Fruit fly (Drosophila melanogaster) whole organism, embryonic: ENCODE measurements around the gene Hrd3.
A peak's percentile ranks its signal among the peaks of the same experiment; 100 is the strongest.

Experiments used
- B-H1 ChIP-seq: fragments of 200-800 bp; sonication (Bioruptor generic); IDR thresholded peaks from 3 replicates; pipeline ENCODE4 v1.3.6; 2022; ENCODE audit warnings: missing biosample characterization, missing genetic modification characterization
- Blimp-1 ChIP-seq: fragments of 200-800 bp; sonication (Bioruptor generic); optimal IDR thresholded peaks from 3 replicates; lab custom pipeline; 2018; ENCODE audit warnings: missing biosample characterization, missing genetic modification characterization, mild to moderate bottlenecking, moderate library complexity, missing genetic modification reagents
- CG11504 ChIP-seq: fragments of 200-800 bp; sonication (Bioruptor generic); optimal IDR thresholded peaks from 3 replicates; lab custom pipeline; 2019; ENCODE audit warnings: missing biosample characterization, mild to moderate bottlenecking, missing genetic modification characterization, moderate library complexity
- CG12769 ChIP-seq: fragments of 200-800 bp; sonication (Bioruptor generic); optimal IDR thresholded peaks from 2 replicates; lab custom pipeline; 2019; ENCODE audit warnings: missing biosample characterization, mild to moderate bottlenecking, missing genetic modification characterization, moderate library complexity
- CG14050 ChIP-seq: fragments of 200-800 bp; sonication (Bioruptor generic); IDR thresholded peaks from 3 replicates; pipeline ENCODE4 v1.3.6; 2022; ENCODE audit warnings: missing biosample characterization, missing genetic modification characterization
- CG15479 ChIP-seq: fragments of 200-800 bp; sonication (Bioruptor generic); optimal IDR thresholded peaks from 3 replicates; lab custom pipeline; 2019; ENCODE audit warnings: missing biosample characterization, mild to moderate bottlenecking, missing genetic modification characterization, moderate library complexity
- CG16815 ChIP-seq: fragments of 200-800 bp; sonication (Bioruptor generic); optimal IDR thresholded peaks from 3 replicates; lab custom pipeline; 2017; ENCODE audit warnings: missing biosample characterization, mild to moderate bottlenecking, missing genetic modification characterization
- CG18262 ChIP-seq: fragments of 200-800 bp; optimal IDR thresholded peaks from 3 replicates; lab custom pipeline; 2019; ENCODE audit warnings: missing biosample characterization, mild to moderate bottlenecking, missing genetic modification characterization, moderate library complexity
- CG2120 ChIP-seq: fragments of 200-800 bp; sonication (Bioruptor generic); optimal IDR thresholded peaks from 3 replicates; lab custom pipeline; 2016; ENCODE audit warnings: missing biosample characterization, missing genetic modification characterization
- CG2202 ChIP-seq: fragments of 200-800 bp; sonication (Bioruptor generic); optimal IDR thresholded peaks from 2 replicates; lab custom pipeline; 2018; ENCODE audit warnings: missing biosample characterization, mild to moderate bottlenecking, missing genetic modification characterization
- CG31365 ChIP-seq: fragments of 200-800 bp; sonication (Bioruptor generic); optimal IDR thresholded peaks from 2 replicates; lab custom pipeline; 2018; ENCODE audit warnings: missing biosample characterization, mild to moderate bottlenecking, missing genetic modification characterization
- CG31441 ChIP-seq: fragments of 200-800 bp; sonication (Bioruptor generic); IDR thresholded peaks from 2 replicates; pipeline ENCODE4 v1.3.6; 2022; ENCODE audit warnings: missing biosample characterization, missing genetic modification characterization
- CG3726 ChIP-seq: fragments of 200-800 bp; sonication (Bioruptor generic); IDR thresholded peaks from 3 replicates; pipeline ENCODE4, ENCODE4 v1.3.6; 2022; ENCODE audit warnings: missing biosample characterization, missing genetic modification characterization
- CG4282 ChIP-seq: fragments of 200-800 bp; sonication (Bioruptor generic); optimal IDR thresholded peaks from 2 replicates; lab custom pipeline; 2016; ENCODE audit warnings: missing biosample characterization, missing genetic modification characterization
- CG4854 ChIP-seq: fragments of 200-800 bp; sonication (Bioruptor generic); optimal IDR thresholded peaks from 2 replicates; lab custom pipeline; 2016; ENCODE audit warnings: missing biosample characterization, missing genetic modification characterization, inconsistent platforms
- CG6813 ChIP-seq: fragments of 200-800 bp; sonication (Bioruptor generic); optimal IDR thresholded peaks from 2 replicates; lab custom pipeline; 2017; ENCODE audit warnings: missing biosample characterization, missing genetic modification characterization, mild to moderate bottlenecking, moderate library complexity, missing genetic modification reagents
- CG7928 ChIP-seq: fragments of 200-800 bp; sonication (Bioruptor generic); optimal IDR thresholded peaks from 2 replicates; lab custom pipeline; 2017; ENCODE audit warnings: missing biosample characterization, mild to moderate bottlenecking, missing genetic modification characterization
- CG8359 ChIP-seq: fragments of 200-800 bp; sonication (Bioruptor generic); optimal IDR thresholded peaks from 2 replicates; lab custom pipeline; 2017; ENCODE audit warnings: missing biosample characterization, mild to moderate bottlenecking, missing genetic modification characterization, borderline replicate concordance
- Chrac-16 ChIP-seq: fragments of 200-800 bp; sonication (Bioruptor generic); optimal IDR thresholded peaks from 3 replicates; lab custom pipeline; 2016; ENCODE audit warnings: missing biosample characterization, missing genetic modification characterization
- CkIIα-i1 ChIP-seq: fragments of 200-800 bp; sonication (Bioruptor generic); IDR thresholded peaks from 2 replicates; pipeline ENCODE4 v1.3.6; 2022; ENCODE audit warnings: missing biosample characterization, missing genetic modification characterization
- Fer2 ChIP-seq: fragments of 200-800 bp; sonication (Bioruptor generic); optimal IDR thresholded peaks from 2 replicates; lab custom pipeline; 2018; ENCODE audit warnings: missing biosample characterization, mild to moderate bottlenecking, missing genetic modification characterization, moderate library complexity
- HLH3B ChIP-seq: fragments of 200-800 bp; sonication (Bioruptor generic); IDR thresholded peaks from 2 replicates; pipeline ENCODE4 v1.3.6; 2022; ENCODE audit warnings: missing biosample characterization, missing genetic modification characterization
- Kr ChIP-seq: fragments of 200-800 bp; sonication (Bioruptor generic); optimal IDR thresholded peaks from 2 replicates; lab custom pipeline; 2017; ENCODE audit warnings: missing biosample characterization, mild to moderate bottlenecking, missing genetic modification characterization
- Lpt ChIP-seq: fragments of >200 bp; optimal IDR thresholded peaks from 2 replicates; lab custom pipeline; 2018; ENCODE audit warnings: missing biosample characterization, missing genetic modification characterization
- Med ChIP-seq: fragments of 200-800 bp; sonication (Bioruptor generic); peaks from one replicate; lab custom pipeline; 2016; ENCODE audit warnings: missing biosample characterization, missing genetic modification characterization, mild to moderate bottlenecking, inconsistent platforms, moderate library complexity
- Xrp1 ChIP-seq: fragments of 200-800 bp; sonication (Bioruptor generic); IDR thresholded peaks from 2 replicates; pipeline ENCODE4 v1.3.6; 2022; ENCODE audit warnings: missing biosample characterization, missing genetic modification characterization
- ac ChIP-seq: fragments of 200-800 bp; sonication (Bioruptor generic); optimal IDR thresholded peaks from 3 replicates; lab custom pipeline; 2017; ENCODE audit warnings: missing biosample characterization, mild to moderate bottlenecking, missing genetic modification characterization
- az2 ChIP-seq: fragments of 200-800 bp; sonication (Bioruptor generic); optimal IDR thresholded peaks from 3 replicates; lab custom pipeline; 2016; ENCODE audit warnings: missing biosample characterization, missing genetic modification characterization
- fd102C ChIP-seq: fragments of 200-800 bp; sonication (Bioruptor generic); optimal IDR thresholded peaks from 2 replicates; lab custom pipeline; 2018; ENCODE audit warnings: missing biosample characterization, mild to moderate bottlenecking, missing genetic modification characterization, moderate library complexity
- grn ChIP-seq: fragments of 200-800 bp; sonication (Bioruptor generic); optimal IDR thresholded peaks from 3 replicates; lab custom pipeline; 2017; ENCODE audit warnings: missing biosample characterization, missing genetic modification characterization
- gro ChIP-seq: fragments of 200-800 bp; sonication (Bioruptor generic); optimal IDR thresholded peaks from 2 replicates; lab custom pipeline; 2016; ENCODE audit warnings: missing biosample characterization, missing genetic modification characterization
- hbn ChIP-seq: fragments of 200-800 bp; sonication (Bioruptor generic); IDR thresholded peaks from 2 replicates; pipeline ENCODE4 v1.3.6; 2022; ENCODE audit warnings: missing biosample characterization, missing genetic modification characterization; ENCODE audit not compliant: partially characterized antibody
- inv ChIP-seq: fragments of 200-800 bp; sonication (Bioruptor generic); IDR thresholded peaks from 2 replicates; pipeline ENCODE4 v1.3.6; 2022; ENCODE audit warnings: missing biosample characterization, missing genetic modification characterization; ENCODE audit not compliant: partially characterized antibody
- jing ChIP-seq: fragments of 200-800 bp; sonication (Bioruptor generic); optimal IDR thresholded peaks from 2 replicates; lab custom pipeline; 2018; ENCODE audit warnings: missing biosample characterization, mild to moderate bottlenecking, missing genetic modification characterization
- oc ChIP-seq: fragments of 200-800 bp; sonication (Bioruptor generic); optimal IDR thresholded peaks from 2 replicates; lab custom pipeline; 2018; ENCODE audit warnings: missing biosample characterization, mild to moderate bottlenecking, missing genetic modification characterization, moderate library complexity
- pho ChIP-seq: fragments of 200-800 bp; sonication (Bioruptor generic); optimal IDR thresholded peaks from 2 replicates; lab custom pipeline; 2016; ENCODE audit warnings: missing biosample characterization, missing genetic modification characterization
- phol ChIP-seq: fragments of 200-800 bp; sonication (Bioruptor generic); optimal IDR thresholded peaks from 3 replicates; lab custom pipeline; 2018; ENCODE audit warnings: missing biosample characterization, mild to moderate bottlenecking, missing genetic modification characterization, moderate library complexity
- pnt ChIP-seq: fragments of 200-800 bp; sonication (Bioruptor generic); optimal IDR thresholded peaks from 3 replicates; lab custom pipeline; 2016; ENCODE audit warnings: missing biosample characterization, missing genetic modification characterization
- pros ChIP-seq: fragments of 200-800 bp; sonication (Bioruptor generic); optimal IDR thresholded peaks from 3 replicates; lab custom pipeline; 2019; ENCODE audit warnings: missing biosample characterization, mild to moderate bottlenecking, missing genetic modification characterization, moderate library complexity
- repo ChIP-seq: fragments of 200-800 bp; sonication (Bioruptor generic); optimal IDR thresholded peaks from 2 replicates; lab custom pipeline; 2016; ENCODE audit warnings: missing biosample characterization, missing genetic modification characterization
- run ChIP-seq: fragments of 200-800 bp; sonication (Bioruptor generic); optimal IDR thresholded peaks from 3 replicates; lab custom pipeline; 2018; ENCODE audit warnings: missing biosample characterization, mild to moderate bottlenecking, missing genetic modification characterization
- sens ChIP-seq: fragments of 200-800 bp; sonication (Bioruptor generic); peaks from one replicate; lab custom pipeline; 2016; ENCODE audit warnings: missing biosample characterization, missing genetic modification characterization
- sna ChIP-seq: fragments of 200-800 bp; sonication (Bioruptor generic); IDR thresholded peaks from 2 replicates; pipeline ENCODE4 v1.3.6; 2022; ENCODE audit warnings: missing biosample characterization, missing genetic modification characterization; ENCODE audit not compliant: partially characterized antibody
- tio ChIP-seq: fragments of 200-800 bp; sonication (Bioruptor generic); optimal IDR thresholded peaks from 2 replicates; lab custom pipeline; 2017; ENCODE audit warnings: missing biosample characterization, missing genetic modification characterization, inconsistent platforms
- trem ChIP-seq: fragments of 200-800 bp; optimal IDR thresholded peaks from 3 replicates; lab custom pipeline; 2019; ENCODE audit warnings: missing biosample characterization, mild to moderate bottlenecking, missing genetic modification characterization, moderate library complexity
- unpg ChIP-seq: fragments of 200-800 bp; sonication (Bioruptor generic); optimal IDR thresholded peaks from 3 replicates; lab custom pipeline; 2018; ENCODE audit warnings: missing biosample characterization, mild to moderate bottlenecking, missing genetic modification characterization, moderate library complexity
- vvl ChIP-seq: fragments of 200-800 bp; sonication (Bioruptor generic); IDR thresholded peaks from 2 replicates; pipeline ENCODE4 v1.3.6; 2022; ENCODE audit warnings: missing biosample characterization, missing genetic modification characterization
- zf30C ChIP-seq: fragments of 200-800 bp; sonication (Bioruptor generic); optimal IDR thresholded peaks from 3 replicates; lab custom pipeline; 2018; ENCODE audit warnings: missing biosample characterization, mild to moderate bottlenecking, missing genetic modification characterization

Hrd3 gene

DNA sequence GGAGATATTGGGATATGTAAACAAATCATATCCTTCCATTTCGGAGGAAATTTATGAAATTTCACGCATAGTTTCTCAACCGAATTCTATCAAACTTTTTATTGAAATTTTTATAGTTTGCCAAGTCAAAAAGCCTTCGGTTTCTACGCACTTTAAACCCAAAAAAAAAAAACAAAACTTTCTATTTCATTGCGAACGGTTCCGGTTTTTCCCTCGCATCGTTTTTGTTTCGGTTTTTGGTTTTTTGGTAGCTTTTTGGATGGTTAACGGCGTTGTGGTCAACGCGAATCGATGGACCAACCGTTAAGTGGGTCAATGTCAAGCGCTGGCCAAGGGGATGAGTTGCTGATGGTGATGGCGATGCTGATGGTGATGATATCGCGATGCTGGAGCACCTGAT, 17.4 kb downstream of the Hrd3 start:
- TF ChIP-seq HLH3B (no peak), CG11504 (no peak), run (tag; lab: Kevin White, UChicago) (peak; percentile 12), CG14050 (GFP tag; lab: Robert Waterston, UW) (no peak), grn (GFP tag; lab: Kevin White, UChicago) (peak; percentile 33), Kr (GFP tag; lab: Kevin White, UChicago) (no peak), CG4282 (no peak), CG31441 (no peak), sens (no peak), CG6813 (GFP tag; lab: Kevin White, UChicago) (no peak), oc (tag; lab: Kevin White, UChicago) (peak; percentile 4), fd102C (GFP tag; lab: Kevin White, UChicago) (no peak), CG12769 (peak; percentile 13), Blimp-1 (GFP tag; lab: Kevin White, UChicago) (peak; percentile 91), vvl (GFP tag; lab: Robert Waterston, UW) (peak; percentile 50; the same call in 1 of the 2 replicates)

DNA sequence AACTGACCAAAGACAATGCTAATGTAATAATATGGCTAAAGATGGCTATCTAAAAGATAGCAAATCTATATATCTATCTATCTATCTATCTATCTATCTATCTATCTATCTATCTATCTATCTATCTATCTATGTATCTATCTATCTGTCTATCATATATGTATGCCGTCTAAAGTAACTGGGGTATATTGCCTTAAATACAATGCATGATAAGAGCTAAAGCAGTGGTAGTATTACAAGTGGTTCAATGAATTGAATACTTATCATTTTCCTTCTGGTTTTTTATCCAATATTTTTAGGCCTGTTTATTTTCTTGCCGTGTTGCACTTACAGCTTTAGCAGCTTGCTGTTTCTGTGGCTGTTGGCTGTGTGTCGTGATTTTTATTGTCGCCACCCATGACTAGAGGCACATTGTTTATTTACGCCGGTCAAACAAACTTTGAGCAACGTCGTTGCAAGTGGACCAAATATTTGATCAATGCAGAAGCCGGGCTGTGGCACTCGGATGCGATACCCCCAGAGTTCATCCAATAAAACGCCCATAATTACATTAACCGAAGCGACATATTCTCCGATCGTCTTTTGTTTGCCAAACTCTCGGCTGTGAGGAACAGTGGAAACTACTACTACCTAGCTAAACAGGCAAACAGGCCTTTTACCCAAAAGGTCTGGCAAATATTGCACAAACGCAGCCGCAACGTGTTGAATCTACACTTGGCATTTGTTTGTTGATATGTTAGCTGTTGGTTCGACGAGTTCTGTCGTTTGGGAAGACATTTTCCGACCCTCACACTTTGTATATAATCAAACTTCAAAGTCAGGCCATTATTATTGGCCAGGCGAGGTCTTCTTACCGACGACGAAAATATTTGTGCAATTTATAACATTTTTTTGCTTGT, 20.4 kb downstream of the Hrd3 start:
- TF ChIP-seq tio: no peak
- TF ChIP-seq grn (GFP tag; lab: Kevin White, UChicago): no peak
- TF ChIP-seq CG2202: no peak
- no peak for TF ChIP-seq pros (GFP tag; lab: Kevin White, UChicago)
- no peak for TF ChIP-seq run (tag; lab: Kevin White, UChicago)
- TF ChIP-seq pho: no peak
- no peak for TF ChIP-seq sna (GFP tag; lab: Robert Waterston, UW)
- TF ChIP-seq CkIIα-i1: no peak
- no peak for TF ChIP-seq zf30C (GFP tag; lab: Kevin White, UChicago)
- no peak for TF ChIP-seq CG18262
- no peak for TF ChIP-seq Fer2 (tag; lab: Kevin White, UChicago)
- TF ChIP-seq CG2120 (GFP tag; lab: Kevin White, UChicago): no peak
- TF ChIP-seq repo (GFP tag; lab: Kevin White, UChicago): no peak
- no peak for TF ChIP-seq inv (GFP tag; lab: Robert Waterston, UW)
- no peak for TF ChIP-seq unpg (GFP tag; lab: Kevin White, UChicago)
- TF ChIP-seq trem (tag; lab: Kevin White, UChicago): no peak
- peak; percentile 10 for TF ChIP-seq CG31365 (tag; lab: Kevin White, UChicago)
- TF ChIP-seq Xrp1 (GFP tag; lab: Robert Waterston, UW): no peak
- TF ChIP-seq Chrac-16: no peak
- peak; percentile 17 for TF ChIP-seq ac
- no peak for TF ChIP-seq CG31441
- no peak for TF ChIP-seq CG16815 (GFP tag; lab: Kevin White, UChicago)
- TF ChIP-seq CG8359: peak; percentile 54
- no peak for TF ChIP-seq CG4854
- TF ChIP-seq Med (GFP tag; lab: Kevin White, UChicago): peak; percentile 57
- no peak for TF ChIP-seq CG3726 (GFP tag; lab: Robert Waterston, UW)
- no peak for TF ChIP-seq gro (GFP tag; lab: Kevin White, UChicago)
- TF ChIP-seq CG15479 (GFP tag; lab: Kevin White, UChicago): peak; percentile 4
- TF ChIP-seq hbn (GFP tag; lab: Robert Waterston, UW): no peak
- TF ChIP-seq Lpt: no peak
- no peak for TF ChIP-seq phol (tag; lab: Kevin White, UChicago)
- TF ChIP-seq B-H1: no peak
- no peak for TF ChIP-seq jing
- TF ChIP-seq CG7928 (GFP tag; lab: Kevin White, UChicago): no peak
- TF ChIP-seq az2 (GFP tag; lab: Kevin White, UChicago): no peak
- no peak for TF ChIP-seq pnt
